Worm (Caenorhabditis elegans): Measurements from ENCODE around the gene ctps-1.

Gene ctps-1

DNA sequence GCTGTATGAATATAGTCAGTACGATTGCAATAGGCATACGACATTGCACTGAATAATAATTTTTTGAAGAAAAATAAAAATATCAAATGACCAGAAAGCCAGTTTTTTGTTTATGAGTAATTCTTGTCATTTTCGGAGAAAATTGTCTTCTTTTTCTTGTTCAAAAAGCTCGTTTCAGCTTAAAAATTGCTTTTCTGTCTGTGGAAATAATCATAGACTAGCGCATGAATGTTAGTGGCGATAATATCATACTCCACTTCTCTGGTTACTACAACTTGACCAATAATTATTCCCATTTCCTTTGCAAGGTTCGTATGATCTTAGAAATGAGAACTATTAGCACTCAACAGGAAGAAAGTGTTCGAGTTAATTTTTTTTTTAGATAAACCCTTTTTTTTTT lies 32.8 kb downstream of the ctps-1 start, which contains the start of gene srh-216:
TSS of gene srh-216 (minus strand) at position 101 of the 400 bp plus-strand sequence.
- TF ChIP-seq med-1 (GFP tag; optimal IDR thresholded peaks at IDR 0.05; ENCODE audit: insufficient read depth) (no peak), flt-1 (GFP tag; IDR thresholded peaks at IDR 0.05) (no peak), cog-1 (tag; optimal IDR thresholded peaks at IDR 0.05) (no peak), T22C8.4 (GFP tag; IDR thresholded peaks at IDR 0.05) (no peak), tab-1 (GFP tag; IDR thresholded peaks at IDR 0.05) (no peak), ztf-23 (GFP tag; IDR thresholded peaks at IDR 0.05) (no peak), ref-1 (GFP tag; conservative IDR thresholded peaks at IDR 0.05) (no peak), ztf-29 (GFP tag; IDR thresholded peaks at IDR 0.05) (no peak), klf-2 (GFP tag; conservative IDR thresholded peaks at IDR 0.05) (no peak)

DNA sequence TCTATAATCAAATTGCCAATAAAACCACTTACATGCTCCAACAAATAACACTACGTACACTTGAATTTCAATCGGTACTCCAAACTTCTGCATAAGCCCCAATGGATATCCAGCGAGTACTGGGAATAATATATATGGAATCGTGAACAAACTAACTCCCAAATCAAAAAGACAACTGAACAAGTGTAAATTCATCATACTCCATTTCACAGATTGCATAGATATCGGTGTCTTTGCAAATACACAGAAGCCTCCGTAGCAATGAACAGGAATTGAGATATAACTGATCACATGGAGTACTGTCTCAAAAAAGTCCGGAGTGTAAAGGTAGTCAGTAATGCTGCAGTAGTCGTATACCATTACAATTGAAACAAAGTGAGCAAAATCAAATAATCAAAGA lies 34.7 kb downstream of the ctps-1 start, which contains the start of gene srh-214:
TSS of gene srh-214 (minus strand) at position 360 of the 400 bp plus-strand sequence.
- TF ChIP-seq klf-2 (GFP tag; conservative IDR thresholded peaks at IDR 0.05) (no peak), ztf-29 (GFP tag; IDR thresholded peaks at IDR 0.05) (no peak)

DNA sequence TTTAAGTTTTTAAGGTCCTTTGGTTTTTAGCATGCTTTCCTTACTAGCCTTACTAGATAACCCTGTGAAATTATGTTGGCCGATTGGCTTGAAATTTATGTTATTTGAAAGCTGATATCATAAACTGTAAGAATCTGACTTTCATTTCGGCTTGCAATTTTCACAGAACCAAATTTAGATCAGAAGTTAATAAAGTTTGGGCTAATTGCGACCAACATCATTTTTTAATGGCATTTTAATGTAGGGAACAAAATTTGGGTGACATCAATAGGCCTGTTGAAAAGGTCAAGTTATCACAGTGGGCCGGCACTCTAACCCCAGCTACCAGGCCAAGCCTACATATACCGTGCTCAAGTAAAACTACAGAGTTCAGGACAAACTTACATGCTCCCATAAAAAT lies 36.6 kb downstream of the ctps-1 start:
- TF ChIP-seq klf-2 (GFP tag; conservative IDR thresholded peaks at IDR 0.05) (no peak), cog-1 (tag; optimal IDR thresholded peaks at IDR 0.05) (no peak), T22C8.4 (GFP tag; IDR thresholded peaks at IDR 0.05) (no peak), ztf-29 (GFP tag; IDR thresholded peaks at IDR 0.05) (no peak), flt-1 (GFP tag; IDR thresholded peaks at IDR 0.05) (no peak), med-1 (GFP tag; optimal IDR thresholded peaks at IDR 0.05; ENCODE audit: insufficient read depth) (no peak), ref-1 (GFP tag; conservative IDR thresholded peaks at IDR 0.05) (no peak), ztf-23 (GFP tag; IDR thresholded peaks at IDR 0.05) (no peak), tab-1 (GFP tag; IDR thresholded peaks at IDR 0.05) (no peak)

DNA sequence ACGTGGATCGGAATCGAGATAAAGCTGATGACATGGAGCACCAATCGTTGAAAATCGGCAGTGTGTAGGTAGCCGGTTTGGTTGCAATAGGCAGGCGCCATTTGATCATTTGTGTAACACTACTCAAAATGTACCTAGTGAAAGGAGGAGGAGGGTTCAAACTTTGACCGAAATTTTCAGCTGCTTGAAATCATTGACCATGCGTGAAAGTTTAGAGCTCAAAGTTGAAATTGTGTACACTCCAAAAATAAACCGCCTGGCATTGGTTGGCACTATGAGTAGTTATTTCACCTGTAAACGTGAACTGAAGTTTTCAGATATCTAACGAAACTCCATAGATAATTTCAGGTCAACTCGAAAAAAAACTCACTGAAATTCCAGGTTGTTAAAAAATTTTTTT lies 37.2 kb downstream of the ctps-1 start, which contains the start of gene srh-215:
TSS of gene srh-215 (minus strand) at position 101 of the 400 bp plus-strand sequence.
- TF ChIP-seq cog-1 (tag; optimal IDR thresholded peaks at IDR 0.05) = no peak
- TF ChIP-seq flt-1 (GFP tag; IDR thresholded peaks at IDR 0.05) = no peak
- no peak for TF ChIP-seq T22C8.4 (GFP tag; IDR thresholded peaks at IDR 0.05)
- TF ChIP-seq tab-1 (GFP tag; IDR thresholded peaks at IDR 0.05) = no peak
- no peak for TF ChIP-seq ztf-29 (GFP tag; IDR thresholded peaks at IDR 0.05)
- TF ChIP-seq med-1 (GFP tag; optimal IDR thresholded peaks at IDR 0.05; ENCODE audit: insufficient read depth) = no peak
- no peak for TF ChIP-seq ref-1 (GFP tag; conservative IDR thresholded peaks at IDR 0.05)
- no peak for TF ChIP-seq klf-2 (GFP tag; conservative IDR thresholded peaks at IDR 0.05)
- TF ChIP-seq ztf-23 (GFP tag; IDR thresholded peaks at IDR 0.05) = no peak

DNA sequence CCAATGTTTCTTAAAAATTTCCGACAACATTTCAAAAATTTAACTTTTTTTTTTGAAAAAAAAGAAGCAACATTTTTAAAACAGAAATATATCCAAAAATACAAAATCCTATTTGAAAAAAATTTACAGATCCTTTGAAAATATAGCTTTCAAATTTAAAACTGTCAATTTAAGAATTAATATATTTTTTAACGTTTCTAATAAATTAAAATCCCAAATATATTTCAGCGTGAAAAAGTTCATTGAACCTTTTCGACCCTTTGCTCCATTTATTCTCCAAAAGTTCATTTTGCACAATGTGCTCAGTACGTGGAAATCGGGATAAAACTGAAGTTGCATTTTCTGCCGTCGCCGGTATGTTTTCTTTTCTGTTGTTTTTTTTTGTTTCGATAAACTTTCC lies 38.2 kb downstream of the ctps-1 start, which contains the start of gene phy-3:
TSS of gene phy-3 (plus strand) at position 301 of the 400 bp plus-strand sequence.
- TF ChIP-seq ref-1 (GFP tag; conservative IDR thresholded peaks at IDR 0.05) = no peak
- no peak for TF ChIP-seq flt-1 (GFP tag; IDR thresholded peaks at IDR 0.05)
- TF ChIP-seq med-1 (GFP tag; optimal IDR thresholded peaks at IDR 0.05; ENCODE audit: insufficient read depth) = no peak
- no peak for TF ChIP-seq ztf-23 (GFP tag; IDR thresholded peaks at IDR 0.05)
- TF ChIP-seq T22C8.4 (GFP tag; IDR thresholded peaks at IDR 0.05) = no peak
- no peak for TF ChIP-seq cog-1 (tag; optimal IDR thresholded peaks at IDR 0.05)
- TF ChIP-seq tab-1 (GFP tag; IDR thresholded peaks at IDR 0.05) = no peak
- TF ChIP-seq ztf-29 (GFP tag; IDR thresholded peaks at IDR 0.05) = no peak
- no peak for TF ChIP-seq klf-2 (GFP tag; conservative IDR thresholded peaks at IDR 0.05)

DNA sequence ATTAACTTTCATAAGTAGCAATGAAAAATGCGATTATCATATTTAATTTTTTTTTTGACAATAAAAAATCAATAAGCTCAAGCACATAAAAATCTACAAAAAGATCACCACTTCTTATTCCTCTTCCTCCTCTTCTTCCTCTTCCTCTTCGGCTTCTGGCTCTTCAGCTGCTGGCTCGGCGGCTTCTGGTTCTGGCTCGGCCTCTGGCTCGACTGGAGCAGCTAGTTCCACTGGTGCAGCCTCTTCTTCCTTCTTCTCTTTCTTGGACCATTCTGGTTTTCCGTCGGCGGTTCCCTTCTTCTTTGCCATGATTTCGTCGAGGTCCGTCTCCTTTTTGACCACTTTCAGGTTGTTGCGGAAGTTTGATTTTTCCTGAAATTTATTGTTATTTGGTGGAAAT lies 39.0 kb downstream of the ctps-1 start:
- TF ChIP-seq ztf-29 (GFP tag; IDR thresholded peaks at IDR 0.05) (no peak), ref-1 (GFP tag; conservative IDR thresholded peaks at IDR 0.05) (no peak), T22C8.4 (GFP tag; IDR thresholded peaks at IDR 0.05) (no peak), klf-2 (GFP tag; conservative IDR thresholded peaks at IDR 0.05) (no peak), tab-1 (GFP tag; IDR thresholded peaks at IDR 0.05) (no peak), ztf-23 (GFP tag; IDR thresholded peaks at IDR 0.05) (no peak), med-1 (GFP tag; optimal IDR thresholded peaks at IDR 0.05; ENCODE audit: insufficient read depth) (no peak), flt-1 (GFP tag; IDR thresholded peaks at IDR 0.05) (no peak), cog-1 (tag; optimal IDR thresholded peaks at IDR 0.05) (no peak)

DNA sequence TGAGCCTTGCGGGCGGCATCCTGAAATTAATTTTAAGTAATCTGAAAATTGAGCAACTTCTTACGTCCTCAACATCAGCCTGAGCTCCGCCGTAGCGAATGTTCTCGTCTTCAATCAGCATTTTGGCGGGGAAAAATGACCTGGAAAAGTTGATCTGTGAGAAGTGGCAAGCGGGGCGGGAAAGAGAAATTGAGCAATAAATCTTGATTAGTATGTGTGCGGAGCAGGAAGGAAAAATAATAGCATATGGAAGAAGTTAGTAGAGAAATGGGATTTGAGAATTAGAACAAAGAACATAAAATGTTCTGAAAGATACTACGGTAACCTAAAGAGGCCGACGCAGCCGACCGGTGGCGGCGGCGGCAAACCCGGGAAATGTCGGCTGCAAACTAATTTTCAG lies 40.3 kb downstream of the ctps-1 start, which contains the start of gene tni-3:
TSS of gene tni-3 (minus strand) at position 140 of the 400 bp plus-strand sequence.
- no peak for TF ChIP-seq klf-2 (GFP tag; conservative IDR thresholded peaks at IDR 0.05)
- no peak for TF ChIP-seq cog-1 (tag; optimal IDR thresholded peaks at IDR 0.05)
- no peak for TF ChIP-seq T22C8.4 (GFP tag; IDR thresholded peaks at IDR 0.05)
- no peak for TF ChIP-seq tab-1 (GFP tag; IDR thresholded peaks at IDR 0.05)
- TF ChIP-seq ztf-29 (GFP tag; IDR thresholded peaks at IDR 0.05) = no peak
- TF ChIP-seq flt-1 (GFP tag; IDR thresholded peaks at IDR 0.05) = no peak

DNA sequence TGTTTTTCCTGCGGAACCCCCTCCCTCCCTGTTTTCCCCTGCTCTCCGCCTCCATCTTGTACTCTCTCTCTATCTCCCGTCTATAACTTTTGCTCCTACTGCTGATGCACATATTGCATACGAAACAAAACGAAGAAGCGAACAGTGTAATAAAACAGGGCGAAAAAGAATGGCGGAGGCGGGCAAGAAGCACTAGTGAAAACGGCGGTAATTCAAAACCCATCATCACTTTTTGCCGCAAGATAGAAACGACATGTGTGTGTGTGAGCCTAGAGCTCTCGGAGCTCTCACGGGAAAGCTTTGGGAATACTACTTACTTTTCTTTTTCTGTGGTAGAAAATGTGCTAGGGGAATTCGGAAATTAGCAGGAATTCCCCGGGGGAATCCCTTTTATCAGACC lies 41.4 kb downstream of the ctps-1 start:
- no peak for TF ChIP-seq ztf-23 (GFP tag; IDR thresholded peaks at IDR 0.05)
- TF ChIP-seq med-1 (GFP tag; optimal IDR thresholded peaks at IDR 0.05; ENCODE audit: insufficient read depth) = no peak
- TF ChIP-seq cog-1 (tag; optimal IDR thresholded peaks at IDR 0.05) = no peak
- TF ChIP-seq T22C8.4 (GFP tag; IDR thresholded peaks at IDR 0.05) = no peak
- no peak for TF ChIP-seq klf-2 (GFP tag; conservative IDR thresholded peaks at IDR 0.05)
- no peak for TF ChIP-seq flt-1 (GFP tag; IDR thresholded peaks at IDR 0.05)
- TF ChIP-seq tab-1 (GFP tag; IDR thresholded peaks at IDR 0.05) = no peak
- TF ChIP-seq ref-1 (GFP tag; conservative IDR thresholded peaks at IDR 0.05) = no peak
- TF ChIP-seq ztf-29 (GFP tag; IDR thresholded peaks at IDR 0.05) = no peak

DNA sequence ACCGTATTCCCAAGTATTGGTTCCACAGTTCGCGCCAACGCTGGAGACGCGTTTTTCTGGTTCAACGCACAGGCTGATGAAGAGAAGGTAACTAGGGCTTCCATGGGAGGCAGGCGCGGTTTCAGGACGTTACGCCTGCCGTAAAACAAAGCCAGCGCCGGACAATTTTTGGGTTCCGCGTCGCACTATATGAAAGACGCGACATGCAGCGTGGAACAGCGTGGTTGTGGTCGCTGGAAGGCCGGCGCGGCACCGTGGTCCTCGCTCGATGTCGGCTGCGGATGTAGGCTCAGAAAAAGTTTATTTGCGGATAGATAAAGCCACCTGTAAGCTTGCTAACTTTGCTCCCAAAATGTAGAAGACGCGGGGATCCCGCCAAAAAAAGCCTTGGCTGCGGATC lies 43.8 kb downstream of the ctps-1 start:
- TF ChIP-seq klf-2 (GFP tag; conservative IDR thresholded peaks at IDR 0.05) (no peak), T22C8.4 (GFP tag; IDR thresholded peaks at IDR 0.05) (no peak), med-1 (GFP tag; optimal IDR thresholded peaks at IDR 0.05; ENCODE audit: insufficient read depth) (no peak), ref-1 (GFP tag; conservative IDR thresholded peaks at IDR 0.05) (no peak), flt-1 (GFP tag; IDR thresholded peaks at IDR 0.05) (no peak), tab-1 (GFP tag; IDR thresholded peaks at IDR 0.05) (no peak), ztf-29 (GFP tag; IDR thresholded peaks at IDR 0.05) (no peak), cog-1 (tag; optimal IDR thresholded peaks at IDR 0.05) (no peak), ztf-23 (GFP tag; IDR thresholded peaks at IDR 0.05) (no peak)

DNA sequence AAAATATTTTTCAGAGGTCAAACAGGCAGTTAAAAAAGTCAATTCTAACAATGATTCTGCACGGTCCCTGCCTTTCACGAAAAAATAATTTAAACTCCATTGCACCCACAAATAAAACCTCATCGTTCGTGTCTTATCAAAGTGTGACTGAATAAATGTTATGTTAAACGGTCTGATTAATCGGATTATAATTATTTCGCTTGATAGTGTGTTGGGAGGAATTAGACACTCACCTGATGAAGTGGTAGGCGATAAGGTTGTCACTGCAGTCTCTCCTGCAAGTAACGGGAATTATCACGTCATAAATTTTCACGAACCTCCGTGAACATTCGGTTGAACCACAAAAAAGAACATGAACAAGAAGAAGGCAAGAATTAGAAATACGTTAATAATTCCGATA lies 45.6 kb downstream of the ctps-1 start:
- no peak for TF ChIP-seq ztf-29 (GFP tag; IDR thresholded peaks at IDR 0.05)
- TF ChIP-seq tab-1 (GFP tag; IDR thresholded peaks at IDR 0.05) = no peak
- no peak for TF ChIP-seq klf-2 (GFP tag; conservative IDR thresholded peaks at IDR 0.05)
- TF ChIP-seq ref-1 (GFP tag; conservative IDR thresholded peaks at IDR 0.05) = no peak
- TF ChIP-seq med-1 (GFP tag; optimal IDR thresholded peaks at IDR 0.05; ENCODE audit: insufficient read depth) = no peak
- TF ChIP-seq cog-1 (tag; optimal IDR thresholded peaks at IDR 0.05) = no peak
- no peak for TF ChIP-seq ztf-23 (GFP tag; IDR thresholded peaks at IDR 0.05)
- no peak for TF ChIP-seq flt-1 (GFP tag; IDR thresholded peaks at IDR 0.05)
- TF ChIP-seq T22C8.4 (GFP tag; IDR thresholded peaks at IDR 0.05) = no peak
